Worm (Caenorhabditis elegans): ENCODE data around the gene D1054.3.

Gene D1054.3

DNA sequence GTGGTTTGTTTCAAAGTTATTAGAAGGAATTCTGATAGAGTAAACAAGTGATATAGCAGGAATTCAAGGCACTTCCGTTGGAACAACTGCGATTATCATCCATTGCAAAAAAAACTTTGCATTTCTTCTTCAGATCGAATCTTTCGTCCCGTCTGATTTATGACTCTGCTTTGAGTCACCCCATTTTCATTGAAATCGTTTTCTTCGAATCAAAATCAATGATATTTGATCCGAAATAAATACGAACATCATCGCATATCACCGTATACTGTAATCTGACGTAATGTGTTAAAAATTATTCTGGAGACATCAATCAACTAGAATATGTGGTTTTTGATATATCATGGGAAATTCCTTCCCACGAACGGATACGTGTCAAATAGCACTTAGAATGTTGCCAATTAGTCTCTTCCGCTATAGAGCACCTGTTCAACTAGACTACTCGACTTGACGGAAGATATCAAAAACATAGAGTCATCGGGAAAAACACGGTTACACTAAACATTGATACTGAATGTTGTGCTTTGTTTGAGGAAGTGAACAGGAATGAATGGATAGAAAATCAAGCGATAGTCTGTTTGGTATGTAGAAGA lies 40.3 kb upstream of the D1054.3 start:
- TF ChIP-seq nhr-85 (tag), result peak; percentile 57
- no peak for TF ChIP-seq dpl-1 (GFP tag; optimal IDR thresholded peaks at IDR 0.05)
- TF ChIP-seq blmp-1 (tag; optimal IDR thresholded peaks at IDR 0.05), result peak; percentile 20
- TF ChIP-seq ama-1 (optimal IDR thresholded peaks at IDR 0.05), result no peak

DNA sequence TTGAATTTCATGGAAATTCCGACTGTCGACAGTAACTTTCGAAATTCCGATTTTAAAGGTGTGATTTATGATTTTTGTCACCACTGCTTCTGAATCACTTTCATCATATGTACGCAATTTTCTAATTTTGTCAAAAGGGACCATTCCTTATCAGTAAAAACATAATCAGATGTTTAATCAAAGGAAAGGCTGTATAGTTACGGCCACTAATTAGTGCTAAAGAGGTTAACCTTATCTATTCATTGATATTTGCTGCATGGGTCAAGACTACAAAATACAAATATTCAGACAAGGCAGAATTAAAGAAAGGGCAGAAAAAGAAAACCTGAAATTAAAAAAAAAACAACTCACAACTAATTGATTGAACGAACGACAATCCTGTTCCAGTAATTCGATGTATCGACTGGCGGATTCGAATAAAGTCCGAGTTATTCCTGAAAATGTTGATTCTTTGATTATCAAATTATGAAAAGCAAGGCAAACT lies 39.2 kb upstream of the D1054.3 start, which contains the start of gene T28B11.1:
TSS of gene T28B11.1 (minus strand) at position 434 of the 484 bp plus-strand sequence.
- TF ChIP-seq elt-2 (tag; optimal IDR thresholded peaks at IDR 0.05) (peak; percentile 78), ama-1 (optimal IDR thresholded peaks at IDR 0.05) (no peak), ets-5 (GFP tag; IDR thresholded peaks at IDR 0.05) (no peak), lin-35 (GFP tag; optimal IDR thresholded peaks at IDR 0.05) (peak in 1 of 2 experiments; percentile 3), Y116A8C.19 (tag; optimal IDR thresholded peaks at IDR 0.05; ENCODE audit: borderline replicate concordance) (no peak), lsy-2 (tag; optimal IDR thresholded peaks at IDR 0.05) (no peak)

DNA sequence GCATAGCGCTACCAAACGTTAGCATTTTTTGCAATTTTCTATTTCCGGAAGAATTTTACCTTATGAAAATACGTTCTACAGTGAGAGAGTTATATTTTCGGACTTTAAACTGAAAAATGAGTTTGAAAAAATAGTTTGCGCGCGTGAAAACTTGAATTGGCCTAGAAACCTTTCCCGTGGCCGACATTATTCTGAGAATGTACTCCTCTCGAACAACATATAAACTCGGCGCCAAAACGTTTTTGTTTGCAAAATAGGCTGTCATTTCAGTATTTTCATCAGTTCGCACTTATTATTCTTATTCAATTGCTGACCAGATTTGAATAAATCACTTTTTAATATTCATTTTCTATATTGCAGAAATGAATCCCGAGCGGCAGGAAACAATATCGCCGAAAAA lies 34.5 kb upstream of the D1054.3 start, which contains the start of the genes mre-11 and wdr-5.3:
TSS of gene mre-11 (minus strand) at position 113 of the 400 bp plus-strand sequence.
TSS of gene wdr-5.3 (plus strand) at position 361 of the 400 bp plus-strand sequence.
- TF ChIP-seq sox-4 (tag; optimal IDR thresholded peaks at IDR 0.05), result peak; percentile 52
- TF ChIP-seq dpl-1 (GFP tag; optimal IDR thresholded peaks at IDR 0.05), result peak; percentile 84 to 92 (median 88)
- peak; percentile 80 for TF ChIP-seq nhr-20 (tag; optimal IDR thresholded peaks at IDR 0.05)
- peak; percentile 83 for TF ChIP-seq nhr-71 (tag; optimal IDR thresholded peaks at IDR 0.05)
- no peak for TF ChIP-seq ces-1 (GFP tag; optimal IDR thresholded peaks at IDR 0.05)
- TF ChIP-seq tlp-1 (tag; optimal IDR thresholded peaks at IDR 0.05), result no peak
- TF ChIP-seq nhr-237 (tag; optimal IDR thresholded peaks at IDR 0.05), result no peak
- peak in 2 of 3 experiments; percentile 37 for TF ChIP-seq ceh-82 (tag; optimal IDR thresholded peaks at IDR 0.05)
- peak; percentile 80 for TF ChIP-seq snu-23 (GFP tag; optimal IDR thresholded peaks at IDR 0.05)
- peak in 1 of 2 experiments; percentile 78 for TF ChIP-seq ztf-11 (tag; optimal IDR thresholded peaks at IDR 0.05)
- TF ChIP-seq nhr-77 (tag; optimal IDR thresholded peaks at IDR 0.05), result no peak
- TF ChIP-seq nhr-47 (tag; optimal IDR thresholded peaks at IDR 0.05), result peak; percentile 79
- TF ChIP-seq nhr-84 (tag; optimal IDR thresholded peaks at IDR 0.05), result no peak
- no peak for TF ChIP-seq ceh-88 (GFP tag; IDR thresholded peaks at IDR 0.05)
- TF ChIP-seq skn-1 (tag; optimal IDR thresholded peaks at IDR 0.05), result peak; percentile 57
- TF ChIP-seq C04F5.9 (tag; optimal IDR thresholded peaks at IDR 0.05), result peak; percentile 29
- peak; percentile 60 for TF ChIP-seq blmp-1 (tag; optimal IDR thresholded peaks at IDR 0.05)
- TF ChIP-seq nhr-76 (tag; optimal IDR thresholded peaks at IDR 0.05), result no peak
- TF ChIP-seq mef-2 (tag; optimal IDR thresholded peaks at IDR 0.05), result no peak
- no peak for TF ChIP-seq zip-4 (GFP tag; optimal IDR thresholded peaks at IDR 0.05)
- TF ChIP-seq ets-5 (GFP tag; IDR thresholded peaks at IDR 0.05), result no peak
- TF ChIP-seq nhr-90 (tag; optimal IDR thresholded peaks at IDR 0.05; ENCODE audit: poor library complexity), result peak; percentile 71
- TF ChIP-seq nhr-85 (tag), result peak; percentile 75
- peak; percentile 48 for TF ChIP-seq fkh-8 (tag; optimal IDR thresholded peaks at IDR 0.05)
- TF ChIP-seq hlh-17 (GFP tag; optimal IDR thresholded peaks at IDR 0.05; ENCODE audit: borderline replicate concordance), result no peak
- TF ChIP-seq ceh-8 (GFP tag; optimal IDR thresholded peaks at IDR 0.05), result no peak
- no peak for TF ChIP-seq lin-14 (GFP tag; optimal IDR thresholded peaks at IDR 0.05)
- TF ChIP-seq nhr-12 (tag; optimal IDR thresholded peaks at IDR 0.05), result no peak
- peak; percentile 56 for TF ChIP-seq lin-15B (tag; optimal IDR thresholded peaks at IDR 0.05)
- TF ChIP-seq pqm-1 (tag; optimal IDR thresholded peaks at IDR 0.05), result no peak
- TF ChIP-seq mdl-1 (tag; optimal IDR thresholded peaks at IDR 0.05), result peak in 1 of 2 experiments; percentile 41
- no peak for TF ChIP-seq C34B4.2 (tag; optimal IDR thresholded peaks at IDR 0.05)
- TF ChIP-seq swsn-7 (tag; optimal IDR thresholded peaks at IDR 0.05), result peak; percentile 75
- no peak for TF ChIP-seq sptf-1 (tag; optimal IDR thresholded peaks at IDR 0.05)
- no peak for TF ChIP-seq jun-1 (tag; optimal IDR thresholded peaks at IDR 0.05)
- 0 out of 2 replicates have a peak, but pooled peaks have one; percentile 18 for TF ChIP-seq grh-1 (GFP tag; IDR thresholded peaks at IDR 0.05)
- TF ChIP-seq vab-15 (tag; optimal IDR thresholded peaks at IDR 0.05), result no peak
- TF ChIP-seq zag-1 (tag; optimal IDR thresholded peaks at IDR 0.05), result no peak
- TF ChIP-seq nhr-19 (GFP tag; conservative IDR thresholded peaks at IDR 0.05), result peak; percentile 72
- TF ChIP-seq lin-13 (GFP tag; optimal IDR thresholded peaks at IDR 0.05), result peak; percentile 56
- no peak for TF ChIP-seq egl-27 (tag; optimal IDR thresholded peaks at IDR 0.05)
- no peak for TF ChIP-seq fkh-10 (GFP tag; optimal IDR thresholded peaks at IDR 0.05)
